Worm (Caenorhabditis elegans): Measurements from ENCODE around the gene glr-1.

The glr-1 gene

ce11 chrIII:8556836-8557385, 31.5 kb downstream of the glr-1 start, which contains the start of gene C02D5.2:
Gene C02D5.2, plus strand, starts transcription at chrIII:8557335.
- peak in 2 of 3 experiments; percentile 31 to 36 for TF ChIP-seq ceh-82 (tag; optimal IDR thresholded peaks at IDR 0.05)
- TF ChIP-seq alr-1 (tag; optimal IDR thresholded peaks at IDR 0.05; ENCODE audit: borderline replicate concordance): no peak
- TF ChIP-seq efl-3 (GFP tag; optimal IDR thresholded peaks at IDR 0.05): no peak
- no peak for TF ChIP-seq ztf-11 (tag; optimal IDR thresholded peaks at IDR 0.05)
- TF ChIP-seq ces-1 (GFP tag; optimal IDR thresholded peaks at IDR 0.05): no peak
- no peak for TF ChIP-seq ztf-4 (tag; optimal IDR thresholded peaks at IDR 0.05)
- TF ChIP-seq pax-3 (tag; optimal IDR thresholded peaks at IDR 0.05): no peak
- TF ChIP-seq mef-2 (tag; optimal IDR thresholded peaks at IDR 0.05): no peak
- no peak for TF ChIP-seq egl-27 (tag; optimal IDR thresholded peaks at IDR 0.05)
- TF ChIP-seq Y116A8C.19 (tag; optimal IDR thresholded peaks at IDR 0.05; ENCODE audit: borderline replicate concordance): no peak
- TF ChIP-seq mep-1 (tag; optimal IDR thresholded peaks at IDR 0.05): no peak
- peak in 1 of 6 experiments; percentile 30 for TF ChIP-seq elt-3 (tag; optimal IDR thresholded peaks at IDR 0.05)
- peak; percentile 80 for TF ChIP-seq rnt-1 (tag; optimal IDR thresholded peaks at IDR 0.05)
- TF ChIP-seq unc-86 (tag; optimal IDR thresholded peaks at IDR 0.05): no peak
- TF ChIP-seq nhr-77 (tag; optimal IDR thresholded peaks at IDR 0.05): no peak
- peak; percentile 1 for TF ChIP-seq aly-2 (tag; optimal IDR thresholded peaks at IDR 0.05)
- no peak for TF ChIP-seq tlp-1 (tag; optimal IDR thresholded peaks at IDR 0.05)
- no peak for TF ChIP-seq jun-1 (tag; optimal IDR thresholded peaks at IDR 0.05)
- TF ChIP-seq nhr-20 (tag; optimal IDR thresholded peaks at IDR 0.05): peak; percentile 58
- no peak for TF ChIP-seq elt-2 (tag; optimal IDR thresholded peaks at IDR 0.05)
- no peak for TF ChIP-seq zag-1 (tag; optimal IDR thresholded peaks at IDR 0.05)
- peak; percentile 52 for TF ChIP-seq nhr-19 (GFP tag; conservative IDR thresholded peaks at IDR 0.05)
- TF ChIP-seq skn-1 (tag; optimal IDR thresholded peaks at IDR 0.05): peak; percentile 65
- no peak for TF ChIP-seq unc-130 (tag; optimal IDR thresholded peaks at IDR 0.05)
- no peak for TF ChIP-seq egl-13 (tag; optimal IDR thresholded peaks at IDR 0.05)
- no peak for TF ChIP-seq ceh-8 (GFP tag; optimal IDR thresholded peaks at IDR 0.05)
- no peak for TF ChIP-seq nhr-237 (tag; optimal IDR thresholded peaks at IDR 0.05)
- no peak for TF ChIP-seq snpc-4 (tag; optimal IDR thresholded peaks at IDR 0.05)
- TF ChIP-seq ama-1 (optimal IDR thresholded peaks at IDR 0.05): no peak
- peak; percentile 46 for TF ChIP-seq swsn-7 (tag; optimal IDR thresholded peaks at IDR 0.05)
- no peak for TF ChIP-seq lin-39 (tag; optimal IDR thresholded peaks at IDR 0.05)
- TF ChIP-seq unc-62 (GFP tag; optimal IDR thresholded peaks at IDR 0.05): no peak
- TF ChIP-seq C16A3.4 (tag; optimal IDR thresholded peaks at IDR 0.05): no peak
- peak; percentile 26 for TF ChIP-seq nhr-47 (tag; optimal IDR thresholded peaks at IDR 0.05)
- no peak for TF ChIP-seq nhr-28 (tag; optimal IDR thresholded peaks at IDR 0.05)
- TF ChIP-seq isw-1 (GFP tag; IDR thresholded peaks at IDR 0.05): no peak
- no peak for TF ChIP-seq ceh-88 (GFP tag; IDR thresholded peaks at IDR 0.05)
- TF ChIP-seq zip-4 (GFP tag; optimal IDR thresholded peaks at IDR 0.05): no peak
- TF ChIP-seq lir-3 (tag; optimal IDR thresholded peaks at IDR 0.05; ENCODE audit: poor library complexity): peak; percentile 22
- no peak for TF ChIP-seq nhr-11 (tag; optimal IDR thresholded peaks at IDR 0.05)
- no peak for TF ChIP-seq dsc-1 (tag; optimal IDR thresholded peaks at IDR 0.05)
- no peak for TF ChIP-seq pag-3 (tag; optimal IDR thresholded peaks at IDR 0.05; ENCODE audit: borderline replicate concordance, insufficient read depth)
- TF ChIP-seq C34B4.2 (tag; optimal IDR thresholded peaks at IDR 0.05): no peak
- peak; percentile 40 to 50 for TF ChIP-seq lin-35 (GFP tag; optimal IDR thresholded peaks at IDR 0.05)
- no peak for TF ChIP-seq fkh-10 (GFP tag; optimal IDR thresholded peaks at IDR 0.05)
- TF ChIP-seq mdl-1 (tag; optimal IDR thresholded peaks at IDR 0.05): no peak
- TF ChIP-seq lin-15B (tag; optimal IDR thresholded peaks at IDR 0.05): no peak
- peak; percentile 67 for TF ChIP-seq blmp-1 (tag; optimal IDR thresholded peaks at IDR 0.05)
- TF ChIP-seq lin-14 (GFP tag; optimal IDR thresholded peaks at IDR 0.05): peak; percentile 74
- TF ChIP-seq efl-1 (optimal IDR thresholded peaks at IDR 0.05): peak; percentile 67 to 70
- TF ChIP-seq efl-1 (GFP tag; optimal IDR thresholded peaks at IDR 0.05 in 1 of 2): peak in 1 of 2 experiments; percentile 76
- TF ChIP-seq aha-1 (tag; optimal IDR thresholded peaks at IDR 0.05): no peak
- no peak for TF ChIP-seq nhr-84 (tag; optimal IDR thresholded peaks at IDR 0.05)

All from whole organism, L1 larva.